Worm (Caenorhabditis elegans): ENCODE data around the gene bbs-2.

bbs-2 gene

ce11 chrIV:7902221-7902904 lies 31.5 kb upstream of the bbs-2 start, which contains the start of gene arp-11 (continued):
- TF ChIP-seq tlf-1 (GFP tag; optimal IDR thresholded peaks at IDR 0.05) = peak; percentile 0
- peak; percentile 26 for TF ChIP-seq efl-1 (GFP tag; optimal IDR thresholded peaks at IDR 0.05)
- TF ChIP-seq snpc-3.4 (tag; optimal IDR thresholded peaks at IDR 0.05) = peak; percentile 11
- TF ChIP-seq snpc-4 (GFP tag; optimal IDR thresholded peaks at IDR 0.05) = no peak
- peak in 3 of 4 experiments; percentile 50 to 59 (median 51) for TF ChIP-seq snpc-4 (tag; optimal IDR thresholded peaks at IDR 0.05)
- no peak for TF ChIP-seq rpc-1 (optimal IDR thresholded peaks at IDR 0.05)
- TF ChIP-seq rpc-1 (tag; optimal IDR thresholded peaks at IDR 0.05) = no peak
- no peak for TF ChIP-seq F57A8.1 (GFP tag; optimal IDR thresholded peaks at IDR 0.05)
- no peak for TF ChIP-seq C06A6.2 (GFP tag; conservative IDR thresholded peaks at IDR 0.05)
- peak; percentile 60 for TF ChIP-seq lin-40 (tag; optimal IDR thresholded peaks at IDR 0.05)
- TF ChIP-seq F23B12.7 (tag; optimal IDR thresholded peaks at IDR 0.05; ENCODE audit: insufficient read depth) = peak; percentile 55
- 0 out of 2 replicates have a peak, but pooled peaks have one; percentile 22 for TF ChIP-seq B0336.3 (GFP tag; IDR thresholded peaks at IDR 0.05)
- no peak for TF ChIP-seq F39B2.1 (GFP tag; IDR thresholded peaks at IDR 0.05)
- TF ChIP-seq cebp-1 (GFP tag; IDR thresholded peaks at IDR 0.05) = no peak
- peak; percentile 60 for TF ChIP-seq cebp-1 (tag; optimal IDR thresholded peaks at IDR 0.05)
- peak; percentile 29 for TF ChIP-seq snpc-1.3 (tag; optimal IDR thresholded peaks at IDR 0.05; ENCODE audit: insufficient read depth)
- TF ChIP-seq ZK185.1 (tag; optimal IDR thresholded peaks at IDR 0.05; ENCODE audit: poor library complexity, severe bottlenecking) = peak; percentile 56
- TF ChIP-seq lin-35 (GFP tag; optimal IDR thresholded peaks at IDR 0.05) = peak in 1 of 3 experiments; percentile 49
- TF ChIP-seq nhr-80 (tag; optimal IDR thresholded peaks at IDR 0.05) = peak; percentile 23
- peak; percentile 96 for TF ChIP-seq atf-7 (tag; optimal IDR thresholded peaks at IDR 0.05)
- TF ChIP-seq ccch-3 (GFP tag; optimal IDR thresholded peaks at IDR 0.05) = no peak
- TF ChIP-seq tbp1 (GFP tag; optimal IDR thresholded peaks at IDR 0.05) = peak; percentile 45
- no peak for TF ChIP-seq ztf-28 (GFP tag; IDR thresholded peaks at IDR 0.05)

- TF ChIP-seq attf-6 (GFP tag; IDR thresholded peaks at IDR 0.05) (no peak), B0035.1 (tag; optimal IDR thresholded peaks at IDR 0.05) (no peak), ztf-25 (GFP tag; IDR thresholded peaks at IDR 0.05) (no peak), ceh-27 (GFP tag; optimal IDR thresholded peaks at IDR 0.05) (peak; percentile 43), ccch-3 (GFP tag; optimal IDR thresholded peaks at IDR 0.05) (no peak), mcd-1 (GFP tag; IDR thresholded peaks at IDR 0.05) (no peak), F39B2.1 (GFP tag; IDR thresholded peaks at IDR 0.05) (no peak), hrde-1 (tag; optimal IDR thresholded peaks at IDR 0.05; ENCODE audit: borderline replicate concordance) (no peak), lsy-27 (tag; optimal IDR thresholded peaks at IDR 0.05; ENCODE audit: borderline replicate concordance, insufficient read depth) (no peak), aptf-3 (GFP tag; IDR thresholded peaks at IDR 0.05) (no peak), lir-1 (GFP tag; conservative IDR thresholded peaks at IDR 0.05) (no peak), lin-35 (GFP tag; optimal IDR thresholded peaks at IDR 0.05) (peak in 1 of 3 experiments; percentile 63), F57C9.4 (tag; optimal IDR thresholded peaks at IDR 0.05) (no peak), nfyb-1 (GFP tag; IDR thresholded peaks at IDR 0.05) (peak; percentile 52; the same call in 1 of the 2 replicates), tbp1 (GFP tag; optimal IDR thresholded peaks at IDR 0.05) (no peak), sptf-2 (GFP tag; optimal IDR thresholded peaks at IDR 0.05) (no peak), nhr-179 (tag; optimal IDR thresholded peaks at IDR 0.05) (no peak), ceh-100 (GFP tag; IDR thresholded peaks at IDR 0.05) (no peak), ceh-91 (GFP tag; IDR thresholded peaks at IDR 0.05) (no peak), egl-18 (GFP tag; IDR thresholded peaks at IDR 0.05) (no peak), attf-5 (GFP tag; optimal IDR thresholded peaks at IDR 0.05) (no peak), dox-1 (GFP tag; IDR thresholded peaks at IDR 0.05) (no peak), F33H1.4 (GFP tag; IDR thresholded peaks at IDR 0.05) (no peak), snpc-3.4 (tag; optimal IDR thresholded peaks at IDR 0.05) (no peak), madf-6 (GFP tag; IDR thresholded peaks at IDR 0.05) (peak; percentile 19; the same call in 1 of the 2 replicates), unc-130 (GFP tag; optimal IDR thresholded peaks at IDR 0.05) (no peak), F37B4.10 (GFP tag; IDR thresholded peaks at IDR 0.05) (no peak), ama-1 (optimal IDR thresholded peaks at IDR 0.05) (no peak), ama-1 (GFP tag; optimal IDR thresholded peaks at IDR 0.05) (no peak)
Observed at ce11 chrIV:7903359-7903758, 30.5 kb upstream of the bbs-2 start, which contains the start of gene C49H3.6. Gene C49H3.6 (plus strand): TSS chrIV:7903738.
